Worm (Caenorhabditis elegans) whole organism, young adult: ENCODE measurements around the gene B0280.9.

ENCODE experiments used
- B0336.3 ChIP-seq: fragments of 200-800 bp; sonication (Bioruptor generic); IDR thresholded peaks from 2 replicates; pipeline ENCODE4 v1.3.6; 2022; ENCODE audit warnings: missing genetic modification characterization, missing compliant biosample characterization
- C17E4.6 ChIP-seq: fragments of 200-800 bp; sonication (Bioruptor generic); IDR thresholded peaks from 2 replicates; pipeline ENCODE4 v1.3.6; 2022; ENCODE audit warnings: missing genetic modification reagents, missing genetic modification characterization, missing compliant biosample characterization
- F39B2.1 ChIP-seq: fragments of 200-800 bp; sonication (Bioruptor generic); IDR thresholded peaks from 2 replicates; pipeline ENCODE4 v1.3.6; 2022; ENCODE audit warnings: missing genetic modification reagents, missing genetic modification characterization, missing compliant biosample characterization
- F49E8.2 ChIP-seq: sonication (generic microtip); optimal IDR thresholded peaks from 3 replicates; lab custom pipeline; 2017; ENCODE audit warnings: missing genetic modification characterization, mild to moderate bottlenecking, missing compliant biosample characterization, antibody characterized with exemption, moderate library complexity; ENCODE audit not compliant: insufficient read depth
- K11D2.4 ChIP-seq: fragments of 200-800 bp; sonication (Bioruptor generic); IDR thresholded peaks from 2 replicates; pipeline ENCODE4 v1.3.6; 2022; ENCODE audit warnings: missing genetic modification reagents, missing genetic modification characterization, missing compliant biosample characterization
- T26A5.8 ChIP-seq: sonication (generic microtip); optimal IDR thresholded peaks from 2 replicates; lab custom pipeline; 2016; ENCODE audit warnings: missing genetic modification characterization, missing compliant biosample characterization
- Y79H2A.3 ChIP-seq: fragments of 200-800 bp; sonication (Bioruptor generic); conservative IDR thresholded peaks from 2 replicates; pipeline ENCODE4 v1.3.6; 2022; ENCODE audit warnings: missing genetic modification reagents, missing genetic modification characterization, missing compliant biosample characterization
- Y95B8A.8 ChIP-seq: fragments of 200-800 bp; sonication (Bioruptor generic); IDR thresholded peaks from 2 replicates; pipeline ENCODE4 v1.3.6; 2022; ENCODE audit warnings: missing genetic modification reagents, missing genetic modification characterization, missing compliant biosample characterization
- ama-1 ChIP-seq, 3 experiments: fragments of 150-350 bp in 1 of 3; sonication (generic microtip) in 2 of 3; optimal IDR thresholded peaks; 2 replicates each; lab custom pipeline; 2014 to 2018; ENCODE audit warnings: missing biosample characterization in 2 of 3, missing genetic modification characterization in 2 of 3, missing genetic modification reagents in 2 of 3
- aptf-2 ChIP-seq: fragments of 200-800 bp; sonication (Bioruptor generic); conservative IDR thresholded peaks from 2 replicates; pipeline ENCODE4 v1.3.6; 2022; ENCODE audit warnings: missing genetic modification reagents, missing genetic modification characterization, missing compliant biosample characterization
- athp-1 ChIP-seq: sonication (generic microtip); optimal IDR thresholded peaks from 2 replicates; lab custom pipeline; 2017; ENCODE audit warnings: mild to moderate bottlenecking, missing genetic modification characterization, missing compliant biosample characterization
- attf-3 ChIP-seq: fragments of 200-800 bp; sonication (Bioruptor generic); conservative IDR thresholded peaks from 2 replicates; pipeline ENCODE4 v1.3.6; 2022; ENCODE audit warnings: missing genetic modification reagents, missing genetic modification characterization, missing compliant biosample characterization
- bed-1 ChIP-seq: fragments of 200-800 bp; sonication (Bioruptor generic); IDR thresholded peaks from 2 replicates; pipeline ENCODE4 v1.3.6; 2022; ENCODE audit warnings: missing genetic modification reagents, missing genetic modification characterization, missing compliant biosample characterization
- cebp-1 ChIP-seq, 2 experiments: fragments of 200-800 bp in 1 of 2; sonication (Bioruptor generic) in 1 of 2; sonication (generic microtip) in 1 of 2; IDR thresholded peaks in 1 of 2; optimal IDR thresholded peaks in 1 of 2; 2 replicates each; pipeline versions ENCODE4 v1.3.6 to Lab custom; 2017 to 2022; ENCODE audit warnings: missing compliant biosample characterization in 2 of 2, missing genetic modification characterization in 2 of 2, mild to moderate bottlenecking in 1 of 2, missing genetic modification reagents in 1 of 2, moderate library complexity in 1 of 2
- cebp-2 ChIP-seq: fragments of 200-800 bp; sonication (Bioruptor generic); IDR thresholded peaks from 2 replicates; pipeline ENCODE4 v1.3.6; 2022; ENCODE audit warnings: missing genetic modification characterization, missing compliant biosample characterization
- ceh-100 ChIP-seq: fragments of 200-800 bp; sonication (Bioruptor generic); IDR thresholded peaks from 2 replicates; pipeline ENCODE4 v1.3.6; 2022; ENCODE audit warnings: missing genetic modification reagents, missing genetic modification characterization, missing compliant biosample characterization
- ceh-27 ChIP-seq: fragments of 200-800 bp; sonication (Bioruptor generic); optimal IDR thresholded peaks from 2 replicates; lab custom pipeline; 2018; ENCODE audit warnings: mild to moderate bottlenecking, missing genetic modification characterization, moderate library complexity, missing compliant biosample characterization
- ceh-40 ChIP-seq: fragments of 200-800 bp; sonication (Bioruptor generic); IDR thresholded peaks from 2 replicates; pipeline ENCODE4 v1.3.6; 2022; ENCODE audit warnings: missing genetic modification characterization, missing compliant biosample characterization
- ceh-79 ChIP-seq: sonication (generic microtip); optimal IDR thresholded peaks from 2 replicates; lab custom pipeline; 2017; ENCODE audit warnings: mild to moderate bottlenecking, missing genetic modification characterization, missing compliant biosample characterization
- dpl-1 ChIP-seq: fragments of 150-350 bp; optimal IDR thresholded peaks from 2 replicates; lab custom pipeline; 2014; ENCODE audit warnings: missing biosample characterization, missing genetic modification reagents, missing genetic modification characterization
- efl-1 ChIP-seq: fragments of 150-350 bp; optimal IDR thresholded peaks from 2 replicates; lab custom pipeline; 2014; ENCODE audit warnings: missing biosample characterization, missing genetic modification reagents, missing genetic modification characterization
- egl-18 ChIP-seq: fragments of 200-800 bp; sonication (Bioruptor generic); IDR thresholded peaks from 2 replicates; pipeline ENCODE4 v1.3.6; 2022; ENCODE audit warnings: missing genetic modification reagents, missing genetic modification characterization, missing compliant biosample characterization
- fkh-3 ChIP-seq: sonication (generic microtip); optimal IDR thresholded peaks from 2 replicates; lab custom pipeline; 2016; ENCODE audit warnings: mild to moderate bottlenecking, missing genetic modification characterization, missing compliant biosample characterization
- gei-17 ChIP-seq: fragments of 200-800 bp; sonication (Bioruptor generic); optimal IDR thresholded peaks from 2 replicates; lab custom pipeline; 2018; ENCODE audit warnings: mild to moderate bottlenecking, missing genetic modification characterization, missing compliant biosample characterization
- hmg-20 ChIP-seq: fragments of 200-800 bp; sonication (Bioruptor generic); IDR thresholded peaks from 2 replicates; pipeline ENCODE4 v1.3.6; 2022; ENCODE audit warnings: missing genetic modification reagents, missing genetic modification characterization, missing compliant biosample characterization
- hsf-1 ChIP-seq: fragments of 200-800 bp; sonication (Bioruptor generic); IDR thresholded peaks from 2 replicates; pipeline ENCODE4 v1.3.6; 2022; ENCODE audit warnings: missing genetic modification reagents, missing genetic modification characterization, missing compliant biosample characterization
- lin-54 ChIP-seq: fragments of 200-800 bp; sonication (Bioruptor generic); optimal IDR thresholded peaks from 2 replicates; lab custom pipeline; 2018; ENCODE audit warnings: mild to moderate bottlenecking, missing genetic modification characterization, missing compliant biosample characterization
- lir-1 ChIP-seq: fragments of 200-800 bp; sonication (Bioruptor generic); conservative IDR thresholded peaks from 2 replicates; pipeline ENCODE4 v1.3.6; 2022; ENCODE audit warnings: missing genetic modification reagents, missing genetic modification characterization, missing compliant biosample characterization
- lsl-1 ChIP-seq: fragments of 200-800 bp; sonication (Bioruptor generic); optimal IDR thresholded peaks from 2 replicates; lab custom pipeline; 2018; ENCODE audit warnings: mild to moderate bottlenecking, missing genetic modification characterization, moderate library complexity, missing compliant biosample characterization
- lsy-27 ChIP-seq: sonication (generic microtip); optimal IDR thresholded peaks from 2 replicates; lab custom pipeline; 2017; ENCODE audit warnings: missing genetic modification characterization, mild to moderate bottlenecking, missing compliant biosample characterization, antibody characterized with exemption, missing genotype, borderline replicate concordance; ENCODE audit not compliant: insufficient read depth
- madf-8 ChIP-seq: fragments of 200-800 bp; sonication (Bioruptor generic); conservative IDR thresholded peaks from 2 replicates; pipeline ENCODE4 v1.3.6; 2022; ENCODE audit warnings: missing genetic modification reagents, missing genetic modification characterization, missing compliant biosample characterization
- mes-4 ChIP-seq: sonication (generic microtip); optimal IDR thresholded peaks from 2 replicates; lab custom pipeline; 2016; ENCODE audit warnings: missing genotype, missing genetic modification characterization, missing compliant biosample characterization
- nfyb-1 ChIP-seq: fragments of 200-800 bp; sonication (Bioruptor generic); IDR thresholded peaks from 2 replicates; pipeline ENCODE4 v1.3.6; 2022; ENCODE audit warnings: missing genetic modification reagents, missing genetic modification characterization, missing compliant biosample characterization
- nhr-120 ChIP-seq: fragments of 200-800 bp; sonication (Bioruptor generic); IDR thresholded peaks from 2 replicates; pipeline ENCODE4 v1.3.6; 2022; ENCODE audit warnings: missing genetic modification characterization, missing compliant biosample characterization
- nhr-80 ChIP-seq: sonication (generic microtip); optimal IDR thresholded peaks from 2 replicates; lab custom pipeline; 2016; ENCODE audit warnings: missing genetic modification characterization, missing compliant biosample characterization
- nhr-90 ChIP-seq: sonication (generic microtip); optimal IDR thresholded peaks from 2 replicates; lab custom pipeline; 2016; ENCODE audit warnings: missing genotype, mild to moderate bottlenecking, missing genetic modification characterization, missing compliant biosample characterization
- pha-4 ChIP-seq: fragments of 150-350 bp; sonication (generic microtip); optimal IDR thresholded peaks from 2 replicates; lab custom pipeline; 2014; ENCODE audit warnings: missing biosample characterization, missing genetic modification reagents, missing genetic modification characterization
- sdz-38 ChIP-seq: sonication (generic microtip); optimal IDR thresholded peaks from 2 replicates; lab custom pipeline; 2016; ENCODE audit warnings: missing genotype, missing genetic modification characterization, missing compliant biosample characterization
- snpc-1.1 ChIP-seq: sonication (generic microtip); optimal IDR thresholded peaks from 2 replicates; lab custom pipeline; 2017; ENCODE audit warnings: missing genetic modification characterization, mild to moderate bottlenecking, missing compliant biosample characterization, antibody characterized with exemption, moderate library complexity, missing genotype, missing genetic modification reagents; ENCODE audit not compliant: insufficient read depth
- unc-130 ChIP-seq: sonication (generic microtip); optimal IDR thresholded peaks from 2 replicates; lab custom pipeline; 2016; ENCODE audit warnings: missing genetic modification reagents, missing genetic modification characterization, missing compliant biosample characterization
- zim-3 ChIP-seq: sonication (generic microtip); optimal IDR thresholded peaks from 2 replicates; lab custom pipeline; 2017; ENCODE audit warnings: mild to moderate bottlenecking, missing genetic modification characterization, moderate library complexity, missing compliant biosample characterization
- ztf-22 ChIP-seq: fragments of 200-800 bp; sonication (Bioruptor generic); optimal IDR thresholded peaks from 2 replicates; lab custom pipeline; 2018; ENCODE audit warnings: mild to moderate bottlenecking, missing genetic modification characterization, moderate library complexity, missing compliant biosample characterization
- ztf-28 ChIP-seq: fragments of 200-800 bp; sonication (Bioruptor generic); IDR thresholded peaks from 2 replicates; pipeline ENCODE4 v1.3.6; 2022; ENCODE audit warnings: missing genetic modification reagents, missing genetic modification characterization, missing compliant biosample characterization

B0280.9 gene

DNA sequence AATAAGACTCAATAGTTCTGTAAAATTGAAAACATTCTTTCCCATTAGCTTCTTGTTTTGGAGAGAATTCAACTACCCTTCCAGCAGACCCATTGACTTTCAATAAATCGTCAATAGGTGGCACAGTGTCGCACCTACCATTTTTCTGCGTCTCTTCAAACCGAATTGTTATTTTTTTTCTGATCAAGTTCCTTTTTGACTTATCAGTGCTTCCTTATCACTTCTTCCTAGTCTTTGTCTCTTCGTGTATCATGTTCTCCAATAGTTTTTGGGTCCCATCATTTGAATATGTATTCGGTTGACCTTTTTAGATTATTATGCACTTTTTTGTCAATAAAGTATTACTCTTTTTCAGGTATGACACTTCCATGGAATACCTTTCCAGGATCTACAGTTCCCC, 14.7 kb downstream of the B0280.9 start, which contains the start of gene odd-1:
TSS of gene odd-1 (plus strand) at position 349 of the 400 bp plus-strand sequence.
- TF ChIP-seq nhr-80 (tag; lab: Kevin White, UChicago): peak; percentile 39
- TF ChIP-seq lsl-1 (GFP tag; lab: Kevin White, UChicago): no peak
- no peak for TF ChIP-seq T26A5.8 (tag; lab: Kevin White, UChicago)
- no peak for TF ChIP-seq mes-4 (tag; lab: Kevin White, UChicago)
- no peak for TF ChIP-seq ama-1 (optimal IDR thresholded peaks at IDR 0.05; lab: Kevin White, UChicago)
- TF ChIP-seq ama-1 (GFP tag; optimal IDR thresholded peaks at IDR 0.05; lab: Kevin White, UChicago): no peak
- no peak for TF ChIP-seq B0336.3

- TF ChIP-seq cebp-1 (GFP tag; IDR thresholded peaks at IDR 0.05; lab: Robert Waterston, UW) (no peak), cebp-1 (tag; optimal IDR thresholded peaks at IDR 0.05; lab: Kevin White, UChicago) (peak; percentile 52), hsf-1 (GFP tag; lab: Robert Waterston, UW) (no peak), nhr-80 (tag; lab: Kevin White, UChicago) (peak; percentile 67)
These were observed 15.8 kb downstream of the B0280.9 start for ce11 chrIII:7106854-7107253.

DNA sequence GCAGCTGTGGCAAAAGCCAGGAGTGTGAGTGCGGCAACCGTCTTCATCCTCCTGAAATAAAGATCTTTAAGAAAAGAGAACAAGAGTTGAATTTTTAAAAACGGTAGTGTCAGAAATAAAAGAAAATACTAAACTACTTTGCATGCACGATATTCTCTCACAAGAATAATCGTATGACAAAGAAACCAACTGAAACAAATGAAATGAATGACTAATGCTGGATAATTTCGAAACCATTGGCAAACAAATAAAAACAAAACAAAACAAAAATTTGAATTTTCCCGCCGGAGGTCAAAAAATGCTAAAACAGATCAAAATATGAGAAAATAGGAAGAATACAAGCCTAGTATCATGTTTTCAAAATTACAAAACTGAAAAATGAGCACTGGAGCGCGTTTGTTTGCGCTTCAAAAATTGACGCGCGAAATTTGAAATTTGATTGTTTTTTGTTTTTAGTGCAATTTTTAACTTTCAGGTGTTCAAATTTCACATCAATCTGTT, 18.7 kb downstream of the B0280.9 start, which contains the start of gene cpg-2:
TSS of gene cpg-2 (minus strand) at position 51 of the 501 bp plus-strand sequence.
- TF ChIP-seq gei-17 (GFP tag; lab: Kevin White, UChicago) (no peak), lin-54 (GFP tag; lab: Kevin White, UChicago) (peak; percentile 96), madf-8 (peak; percentile 99), egl-18 (GFP tag; lab: Robert Waterston, UW) (no peak), lir-1 (GFP tag; lab: Robert Waterston, UW) (peak; percentile 76), K11D2.4 (no peak), fkh-3 (no peak), pha-4 (tag; lab: Kevin White, UChicago) (no peak), Y95B8A.8 (GFP tag; lab: Robert Waterston, UW) (peak; percentile 84), nhr-120 (GFP tag; lab: Robert Waterston, UW) (no peak), aptf-2 (GFP tag; lab: Robert Waterston, UW) (no peak), Y79H2A.3 (0 out of 2 replicates have a peak, but pooled peaks have one; percentile 67), nfyb-1 (GFP tag; lab: Robert Waterston, UW) (peak; percentile 57; the same call in 1 of the 2 replicates), F39B2.1 (GFP tag; lab: Robert Waterston, UW) (no peak), unc-130 (GFP tag; lab: Kevin White, UChicago) (peak; percentile 94), C17E4.6 (GFP tag; lab: Robert Waterston, UW) (peak; percentile 78; the same call in 1 of the 2 replicates), cebp-1 (GFP tag; IDR thresholded peaks at IDR 0.05; lab: Robert Waterston, UW) (no peak), cebp-1 (tag; optimal IDR thresholded peaks at IDR 0.05; lab: Kevin White, UChicago) (no peak), nhr-90 (tag; lab: Kevin White, UChicago) (no peak), ceh-100 (GFP tag; lab: Robert Waterston, UW) (no peak), ceh-27 (GFP tag; lab: Kevin White, UChicago) (no peak), ztf-28 (GFP tag; lab: Robert Waterston, UW) (0 out of 2 replicates have a peak, but pooled peaks have one; percentile 20), zim-3 (tag; lab: Kevin White, UChicago) (no peak), ceh-40 (GFP tag; lab: Robert Waterston, UW) (no peak), dpl-1 (peak; percentile 95), snpc-1.1 (tag; lab: Kevin White, UChicago) (peak; percentile 82), bed-1 (GFP tag; lab: Robert Waterston, UW) (no peak), athp-1 (tag; lab: Kevin White, UChicago) (peak; percentile 20), hmg-20 (GFP tag; lab: Robert Waterston, UW) (no peak), ceh-79 (tag; lab: Kevin White, UChicago) (no peak), efl-1 (GFP tag; lab: Kevin White, UChicago) (peak; percentile 99), F49E8.2 (tag; lab: Kevin White, UChicago) (peak; percentile 95), lsy-27 (tag; lab: Kevin White, UChicago) (no peak), attf-3 (GFP tag; lab: Robert Waterston, UW) (peak; percentile 24; the same call in 1 of the 2 replicates), nhr-80 (tag; lab: Kevin White, UChicago) (no peak), cebp-2 (GFP tag; lab: Robert Waterston, UW) (no peak), lsl-1 (GFP tag; lab: Kevin White, UChicago) (peak; percentile 88), sdz-38 (tag; lab: Kevin White, UChicago) (no peak), ztf-22 (GFP tag; lab: Kevin White, UChicago) (no peak)
